Worm (Caenorhabditis elegans) whole organism, midembryonic: ENCODE results near the gene rnf-5.

ENCODE experiments used
- ref-1 ChIP-seq: fragments of 200-800 bp; sonication (Bioruptor generic); conservative IDR thresholded peaks from 2 replicates; pipeline ENCODE4 v1.3.6; 2022; ENCODE audit warnings: missing genetic modification reagents, missing genetic modification characterization, missing compliant biosample characterization
- tab-1 ChIP-seq: fragments of 200-800 bp; sonication (Bioruptor generic); IDR thresholded peaks from 2 replicates; pipeline ENCODE4 v1.3.6; 2022; ENCODE audit warnings: missing genetic modification characterization, missing compliant biosample characterization
- ztf-23 ChIP-seq: fragments of 200-800 bp; sonication (Bioruptor generic); IDR thresholded peaks from 2 replicates; pipeline ENCODE4 v1.3.6; 2022; ENCODE audit warnings: missing genetic modification reagents, missing genetic modification characterization, missing compliant biosample characterization
- ztf-29 ChIP-seq: fragments of 200-800 bp; sonication (Bioruptor generic); IDR thresholded peaks from 2 replicates; pipeline ENCODE4 v1.3.6; 2022; ENCODE audit warnings: missing genetic modification reagents, missing genetic modification characterization, missing compliant biosample characterization

DNA sequence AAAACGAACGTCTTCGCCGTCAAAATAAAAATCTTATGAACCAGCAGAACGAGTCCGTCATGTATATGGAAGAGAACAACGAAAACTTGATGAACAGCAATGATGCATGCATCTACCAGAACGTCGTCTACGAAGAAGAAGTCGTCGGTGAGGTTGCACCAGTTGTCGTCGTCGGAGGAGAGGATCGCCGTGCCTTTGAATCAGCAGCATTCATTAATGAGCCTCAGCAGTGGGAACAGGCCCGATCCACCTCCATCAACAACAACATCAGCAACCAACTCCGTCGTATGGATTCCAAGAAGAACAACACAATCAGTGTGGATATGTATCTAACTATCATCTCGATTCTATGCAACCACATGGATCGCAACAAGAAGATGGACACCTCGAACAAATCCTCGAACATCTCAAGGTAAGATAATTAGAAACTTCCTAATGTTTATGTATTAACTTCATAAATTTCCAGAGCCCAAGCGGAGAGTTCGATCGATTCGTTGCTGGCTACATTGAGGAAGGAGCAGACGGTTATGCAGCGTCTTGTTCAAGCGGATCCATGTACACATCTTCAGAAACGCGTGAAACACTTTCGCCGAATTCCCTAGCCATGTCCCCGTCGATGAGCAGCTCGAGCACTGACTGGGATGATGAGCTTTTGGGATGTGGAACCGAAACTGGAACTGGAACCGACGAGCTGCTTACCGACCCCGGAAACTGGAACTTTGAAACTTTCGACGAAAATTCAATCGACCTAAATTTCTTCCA lies 27.9 kb upstream of the rnf-5 start:
- TF ChIP-seq tab-1, result no peak
- TF ChIP-seq ztf-23 (GFP tag; lab: Robert Waterston, UW), result no peak
- TF ChIP-seq ref-1 (GFP tag; lab: Robert Waterston, UW), result no peak
- TF ChIP-seq ztf-29 (GFP tag; lab: Robert Waterston, UW), result no peak
